Worm (Caenorhabditis elegans) whole organism, L4 larva: ENCODE measurements around the gene nspc-12.

Experiments used
- F10B5.3 ChIP-seq: sonication (generic microtip); optimal IDR thresholded peaks from 2 replicates; lab custom pipeline; 2016; ENCODE audit warnings: mild to moderate bottlenecking, missing genetic modification characterization, missing compliant biosample characterization
- F26F4.8 ChIP-seq: fragments of 200-800 bp; sonication (Bioruptor generic); conservative IDR thresholded peaks from 2 replicates; pipeline ENCODE4 v1.3.6; 2022; ENCODE audit warnings: missing genetic modification characterization, missing compliant biosample characterization
- F37D6.2 ChIP-seq: sonication (generic microtip); optimal IDR thresholded peaks from 2 replicates; lab custom pipeline; 2016; ENCODE audit warnings: mild to moderate bottlenecking, missing genetic modification characterization, missing compliant biosample characterization
- F44E2.7 ChIP-seq: fragments of 200-800 bp; sonication (Bioruptor generic); IDR thresholded peaks from 2 replicates; pipeline ENCODE4 v2.1.2; 2022; ENCODE audit warnings: missing genetic modification characterization, missing compliant biosample characterization
- T26A8.4 ChIP-seq: fragments of 200-800 bp; sonication (Bioruptor generic); IDR thresholded peaks from 2 replicates; pipeline ENCODE4 v1.3.6; 2022; ENCODE audit warnings: missing genetic modification characterization, missing compliant biosample characterization
- Y48G9A.11 ChIP-seq: fragments of 200-800 bp; sonication (Bioruptor generic); IDR thresholded peaks from 2 replicates; pipeline ENCODE4 v1.3.6; 2022; ENCODE audit warnings: missing genetic modification reagents, missing genetic modification characterization, missing compliant biosample characterization
- Y5F2A.4 ChIP-seq: fragments of 200-800 bp; sonication (Bioruptor generic); optimal IDR thresholded peaks from 2 replicates; lab custom pipeline; 2018; ENCODE audit warnings: mild to moderate bottlenecking, missing genetic modification characterization, missing compliant biosample characterization
- Y75B8A.6 ChIP-seq: fragments of 200-800 bp; sonication (Bioruptor generic); IDR thresholded peaks from 2 replicates; pipeline ENCODE4 v1.3.6; 2022; ENCODE audit warnings: missing genetic modification reagents, missing genetic modification characterization, missing compliant biosample characterization
- ZK546.5 ChIP-seq, 2 experiments: sonication (generic microtip); optimal IDR thresholded peaks; 2 replicates each; lab custom pipeline; 2017; ENCODE audit warnings: missing biosample characterization in 2 of 2, missing genetic modification characterization in 2 of 2
- arid-1 ChIP-seq: fragments of 200-800 bp; sonication (Bioruptor generic); conservative IDR thresholded peaks from 2 replicates; pipeline ENCODE4 v1.3.6; 2022; ENCODE audit warnings: missing genetic modification reagents, missing genetic modification characterization, missing compliant biosample characterization
- attf-4 ChIP-seq: sonication (generic microtip); optimal IDR thresholded peaks from 3 replicates; lab custom pipeline; 2017; ENCODE audit warnings: missing biosample characterization, missing genetic modification characterization
- ceh-28 ChIP-seq: fragments of 150-350 bp; optimal IDR thresholded peaks from 2 replicates; lab custom pipeline; 2014; ENCODE audit warnings: missing biosample characterization, missing genetic modification reagents, missing genetic modification characterization
- ceh-32 ChIP-seq: sonication (generic microtip); optimal IDR thresholded peaks from 2 replicates; lab custom pipeline; 2016; ENCODE audit warnings: mild to moderate bottlenecking, missing genetic modification characterization, missing compliant biosample characterization; ENCODE audit not compliant: poor library complexity
- ceh-44 ChIP-seq: fragments of 200-800 bp; sonication (Bioruptor generic); IDR thresholded peaks from 2 replicates; pipeline ENCODE4 v1.3.6; 2022; ENCODE audit warnings: missing genetic modification reagents, missing genetic modification characterization, missing compliant biosample characterization
- ces-1 ChIP-seq: fragments of 150-350 bp; sonication (generic microtip); optimal IDR thresholded peaks from 4 replicates; lab custom pipeline; 2014; ENCODE audit warnings: missing biosample characterization, missing genetic modification reagents, missing genetic modification characterization
- dmd-6 ChIP-seq: fragments of 200-800 bp; sonication (Bioruptor generic); IDR thresholded peaks from 2 replicates; pipeline ENCODE4 v1.3.6; 2022; ENCODE audit warnings: missing genetic modification reagents, missing genetic modification characterization, missing compliant biosample characterization
- dmd-8 ChIP-seq: fragments of 200-800 bp; sonication (Bioruptor generic); IDR thresholded peaks from 2 replicates; pipeline ENCODE4 v1.3.6; 2022; ENCODE audit warnings: missing genetic modification characterization, missing compliant biosample characterization
- egl-27 ChIP-seq: sonication (generic microtip); optimal IDR thresholded peaks from 3 replicates; lab custom pipeline; 2017; ENCODE audit warnings: missing biosample characterization, missing genetic modification reagents, missing genetic modification characterization
- egl-43 ChIP-seq: fragments of 200-800 bp; sonication (Bioruptor generic); IDR thresholded peaks from 2 replicates; pipeline ENCODE4 v1.3.6; 2022; ENCODE audit warnings: missing genetic modification reagents, missing genetic modification characterization, missing compliant biosample characterization
- fkh-10 ChIP-seq: fragments of 150-350 bp; optimal IDR thresholded peaks from 2 replicates; lab custom pipeline; 2014; ENCODE audit warnings: missing biosample characterization, missing genetic modification reagents, missing genetic modification characterization
- fos-1 ChIP-seq: fragments of 150-350 bp; optimal IDR thresholded peaks from 2 replicates; lab custom pipeline; 2014; ENCODE audit warnings: missing biosample characterization, missing genetic modification characterization
- gei-8 ChIP-seq: fragments of 200-800 bp; sonication (Bioruptor generic); optimal IDR thresholded peaks from 2 replicates; lab custom pipeline; 2018; ENCODE audit warnings: mild to moderate bottlenecking, missing genetic modification characterization, missing compliant biosample characterization
- hlh-11 ChIP-seq: fragments of 200-800 bp; sonication (Bioruptor generic); optimal IDR thresholded peaks from 2 replicates; lab custom pipeline; 2018; ENCODE audit warnings: mild to moderate bottlenecking, missing genetic modification characterization, missing compliant biosample characterization
- hmg-1.1 ChIP-seq: fragments of 200-800 bp; sonication (Bioruptor generic); IDR thresholded peaks from 2 replicates; pipeline ENCODE4 v1.3.6; 2022; ENCODE audit warnings: missing genetic modification reagents, missing genetic modification characterization, missing compliant biosample characterization
- jun-1 ChIP-seq: fragments of 150-350 bp; optimal IDR thresholded peaks from 2 replicates; lab custom pipeline; 2014; ENCODE audit warnings: missing biosample characterization, missing genetic modification reagents, missing genetic modification characterization
- lim-7 ChIP-seq: fragments of 200-800 bp; sonication (Bioruptor generic); IDR thresholded peaks from 2 replicates; pipeline ENCODE4 v1.3.6; 2022; ENCODE audit warnings: missing genetic modification characterization, missing compliant biosample characterization
- lin-13 ChIP-seq: fragments of 150-350 bp; optimal IDR thresholded peaks from 2 replicates; lab custom pipeline; 2014; ENCODE audit warnings: missing biosample characterization, missing genetic modification reagents, missing genetic modification characterization
- lin-15B ChIP-seq: fragments of 150-350 bp; sonication (generic microtip); optimal IDR thresholded peaks from 3 replicates; lab custom pipeline; 2014; ENCODE audit warnings: missing biosample characterization, missing genetic modification characterization
- lin-39 ChIP-seq: fragments of 150-350 bp; optimal IDR thresholded peaks from 2 replicates; lab custom pipeline; 2014; ENCODE audit warnings: missing biosample characterization, missing genetic modification reagents, missing genetic modification characterization
- lsy-2 ChIP-seq, 2 experiments: fragments of 150-350 bp in 1 of 2; sonication (generic microtip) in 1 of 2; optimal IDR thresholded peaks; 2 replicates each; lab custom pipeline; 2014 to 2017; ENCODE audit warnings: missing biosample characterization in 2 of 2, missing genetic modification characterization in 2 of 2
- madf-9 ChIP-seq: fragments of 200-800 bp; sonication (Bioruptor generic); conservative IDR thresholded peaks from 2 replicates; pipeline ENCODE4 v1.3.6; 2022; ENCODE audit warnings: missing genetic modification reagents, missing genetic modification characterization, missing compliant biosample characterization
- mdt-29 ChIP-seq: fragments of 200-800 bp; sonication (Bioruptor generic); IDR thresholded peaks from 2 replicates; pipeline ENCODE4 v1.3.6; 2022; ENCODE audit warnings: missing genetic modification reagents, missing genetic modification characterization, missing compliant biosample characterization
- nhr-111 ChIP-seq: fragments of 200-800 bp; sonication (Bioruptor generic); optimal IDR thresholded peaks from 2 replicates; lab custom pipeline; 2018; ENCODE audit warnings: mild to moderate bottlenecking, missing genetic modification characterization, missing compliant biosample characterization
- nhr-237 ChIP-seq: sonication (generic microtip); optimal IDR thresholded peaks from 2 replicates; lab custom pipeline; 2017; ENCODE audit warnings: missing biosample characterization, missing genetic modification characterization
- nhr-28 ChIP-seq: fragments of 150-350 bp; optimal IDR thresholded peaks from 2 replicates; lab custom pipeline; 2014; ENCODE audit warnings: missing biosample characterization, missing genetic modification characterization
- pqm-1 ChIP-seq: sonication (generic microtip); optimal IDR thresholded peaks from 2 replicates; lab custom pipeline; 2017; ENCODE audit warnings: missing biosample characterization, missing genetic modification characterization
- rbr-2 ChIP-seq: sonication (generic microtip); optimal IDR thresholded peaks from 2 replicates; lab custom pipeline; 2016; ENCODE audit warnings: missing genotype, missing genetic modification characterization, missing compliant biosample characterization
- sdz-12 ChIP-seq: fragments of 200-800 bp; sonication (Bioruptor generic); optimal IDR thresholded peaks from 2 replicates; lab custom pipeline; 2018; ENCODE audit warnings: mild to moderate bottlenecking, missing genetic modification characterization, missing compliant biosample characterization
- snpc-1.2 ChIP-seq: fragments of 200-800 bp; sonication (Bioruptor generic); IDR thresholded peaks from 2 replicates; pipeline ENCODE4 v1.3.6; 2022; ENCODE audit warnings: missing genetic modification reagents, missing genetic modification characterization, missing compliant biosample characterization
- snpc-4 ChIP-seq: fragments of 150-350 bp; optimal IDR thresholded peaks from 2 replicates; lab custom pipeline; 2014; ENCODE audit warnings: missing biosample characterization, missing genetic modification characterization
- spr-3 ChIP-seq: fragments of 200-800 bp; sonication (Bioruptor generic); optimal IDR thresholded peaks from 2 replicates; lab custom pipeline; 2018; ENCODE audit warnings: mild to moderate bottlenecking, missing genetic modification characterization, missing compliant biosample characterization
- unc-130 ChIP-seq: sonication (generic microtip); optimal IDR thresholded peaks from 2 replicates; lab custom pipeline; 2016; ENCODE audit warnings: missing genetic modification reagents, missing genetic modification characterization, missing compliant biosample characterization
- unc-39 ChIP-seq: sonication (generic microtip); optimal IDR thresholded peaks from 2 replicates; lab custom pipeline; 2017; ENCODE audit warnings: missing biosample characterization, missing genetic modification characterization
- unc-62 ChIP-seq, 3 experiments: fragments of 150-350 bp in 1 of 3; sonication (generic microtip); optimal IDR thresholded peaks in 2 of 3; peaks in 1 of 3; 1 replicate in 1 of 3; 2 replicates in 2 of 3; lab custom pipeline; 2014 to 2017; ENCODE audit warnings: missing biosample characterization in 3 of 3, missing genetic modification characterization in 3 of 3, missing genetic modification reagents in 3 of 3, missing genotype in 1 of 3
- zag-1 ChIP-seq: fragments of 150-350 bp; optimal IDR thresholded peaks from 2 replicates; lab custom pipeline; 2014; ENCODE audit warnings: missing biosample characterization, missing genetic modification characterization
- zfp-2 ChIP-seq: sonication (generic microtip); optimal IDR thresholded peaks from 2 replicates; lab custom pipeline; 2016; ENCODE audit warnings: mild to moderate bottlenecking, missing genetic modification characterization, missing compliant biosample characterization
- zip-11 ChIP-seq: fragments of 200-800 bp; sonication (Bioruptor generic); IDR thresholded peaks from 2 replicates; pipeline ENCODE4 v1.3.6; 2022; ENCODE audit warnings: missing genetic modification characterization, missing compliant biosample characterization
- ztf-11 ChIP-seq: fragments of 150-350 bp; optimal IDR thresholded peaks from 2 replicates; lab custom pipeline; 2014; ENCODE audit warnings: missing biosample characterization, missing genetic modification characterization
- ztf-7 ChIP-seq: fragments of 150-350 bp; optimal IDR thresholded peaks from 2 replicates; lab custom pipeline; 2014; ENCODE audit warnings: missing biosample characterization, missing genetic modification characterization

Gene nspc-12

DNA sequence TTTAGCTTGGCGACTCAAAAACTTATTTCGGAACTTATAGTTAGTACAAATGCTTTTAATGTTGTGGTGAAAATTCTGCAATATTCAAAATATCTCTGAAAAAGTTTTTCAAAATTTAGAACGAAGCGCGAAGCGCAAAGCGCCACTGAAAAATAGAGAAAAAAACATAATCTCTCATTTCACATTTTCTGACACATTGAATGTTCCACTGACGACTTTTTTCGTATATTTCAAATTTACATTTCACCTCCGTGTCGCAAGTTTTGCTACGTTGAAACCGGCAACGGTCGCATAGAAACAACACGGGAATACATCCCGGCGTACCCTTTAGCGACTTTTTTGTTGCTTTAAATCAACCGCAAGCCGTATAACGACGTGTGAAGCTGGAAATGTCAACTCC, 8.2 kb downstream of the nspc-12 start, which contains the start of gene F42F12.14:
Gene F42F12.14, plus strand, starts transcription at position 301 of the 400 bp plus-strand sequence.
- TF ChIP-seq lin-13, result no peak
- no peak for TF ChIP-seq unc-39 (tag; lab: Kevin White, UChicago)
- no peak for TF ChIP-seq nhr-111 (GFP tag; lab: Kevin White, UChicago)
- TF ChIP-seq ceh-28 (tag; lab: Kevin White, UChicago), result no peak
- no peak for TF ChIP-seq ceh-32 (tag; lab: Kevin White, UChicago)
- TF ChIP-seq unc-62 (GFP tag; optimal IDR thresholded peaks at IDR 0.05 in 1 of 2; lab: Kevin White, UChicago), result peak in 1 of 2 experiments; percentile 74
- no peak for TF ChIP-seq unc-62 (tag; optimal IDR thresholded peaks at IDR 0.05; lab: Kevin White, UChicago)
- TF ChIP-seq, all 104 proteins: peak for 1

DNA sequence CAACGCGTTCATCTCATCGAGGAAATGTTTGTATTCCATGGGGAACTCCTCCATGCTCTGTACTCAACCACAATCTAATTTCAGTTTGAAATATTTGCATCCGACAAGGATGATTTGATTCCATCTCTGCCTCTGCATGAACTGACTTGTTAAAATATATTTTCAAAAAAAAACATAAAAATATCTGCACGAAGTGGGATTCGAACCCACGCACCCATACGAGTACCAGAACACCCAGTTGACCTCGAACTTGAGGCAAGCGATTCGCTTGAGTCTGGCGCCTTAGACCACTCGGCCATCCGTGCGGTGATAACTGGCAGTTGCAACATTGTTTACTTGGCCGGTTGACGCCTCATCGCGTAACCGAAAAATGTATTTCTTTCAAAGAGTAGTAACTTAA, 8.7 kb downstream of the nspc-12 start:
- TF ChIP-seq hmg-1.1 (GFP tag; lab: Robert Waterston, UW) (peak; percentile 78), T26A8.4 (GFP tag; lab: Robert Waterston, UW) (peak; percentile 50), lim-7 (GFP tag; lab: Robert Waterston, UW) (peak; percentile 85), lin-13 (peak; percentile 14), snpc-1.2 (peak; percentile 89), hlh-11 (tag; lab: Kevin White, UChicago) (peak; percentile 51), Y5F2A.4 (GFP tag; lab: Kevin White, UChicago) (no peak), F10B5.3 (tag; lab: Kevin White, UChicago) (no peak), zag-1 (tag; lab: Kevin White, UChicago) (no peak), Y48G9A.11 (peak; percentile 67), ceh-44 (GFP tag; lab: Robert Waterston, UW) (peak; percentile 81), dmd-8 (GFP tag; lab: Robert Waterston, UW) (peak; percentile 80), lin-39 (no peak), nhr-28 (peak; percentile 56), snpc-4 (tag; lab: Kevin White, UChicago) (no peak), gei-8 (GFP tag; lab: Kevin White, UChicago) (no peak), fkh-10 (GFP tag; lab: Kevin White, UChicago) (no peak), ces-1 (GFP tag; lab: Kevin White, UChicago) (no peak), F44E2.7 (no peak), fos-1 (no peak), nhr-111 (GFP tag; lab: Kevin White, UChicago) (no peak), mdt-29 (GFP tag; lab: Robert Waterston, UW) (no peak), madf-9 (GFP tag; lab: Robert Waterston, UW) (peak; percentile 85), sdz-12 (GFP tag; lab: Kevin White, UChicago) (no peak), rbr-2 (tag; lab: Kevin White, UChicago) (peak; percentile 28), pqm-1 (tag; lab: Kevin White, UChicago) (no peak), nhr-237 (tag; lab: Kevin White, UChicago) (no peak), ztf-7 (tag; lab: Kevin White, UChicago) (peak; percentile 28), ZK546.5 (tag; optimal IDR thresholded peaks at IDR 0.05; lab: Kevin White, UChicago) (no peak), arid-1 (GFP tag; lab: Robert Waterston, UW) (peak; percentile 52; the same call in 1 of the 2 replicates), zip-11 (GFP tag; lab: Robert Waterston, UW) (no peak), Y75B8A.6 (GFP tag; lab: Robert Waterston, UW) (0 out of 2 replicates have a peak, but pooled peaks have one; percentile 50), ztf-11 (tag; lab: Kevin White, UChicago) (no peak), egl-27 (no peak), dmd-6 (GFP tag; lab: Robert Waterston, UW) (peak; percentile 54), unc-130 (GFP tag; lab: Kevin White, UChicago) (peak; percentile 31), F37D6.2 (tag; lab: Kevin White, UChicago) (no peak), zfp-2 (no peak), lin-15B (no peak), F26F4.8 (peak; percentile 67; the same call in 1 of the 2 replicates), egl-43 (GFP tag; lab: Robert Waterston, UW) (no peak; the same call in none of the 2 replicates), spr-3 (GFP tag; lab: Kevin White, UChicago) (peak; percentile 35), jun-1 (tag; lab: Kevin White, UChicago) (no peak), attf-4 (tag; lab: Kevin White, UChicago) (no peak), ceh-28 (tag; lab: Kevin White, UChicago) (no peak), ceh-32 (tag; lab: Kevin White, UChicago) (no peak), lsy-2 (tag; optimal IDR thresholded peaks at IDR 0.05; lab: Kevin White, UChicago) (no peak)
